Worm (Caenorhabditis elegans) whole organism, early embryonic: Measurements from ENCODE around the gene ZC449.4.

Experiments
- B0310.2 ChIP-seq: sonication (generic microtip); optimal IDR thresholded peaks from 2 replicates; lab custom pipeline; 2016; ENCODE audit warnings: mild to moderate bottlenecking, missing genetic modification characterization, missing compliant biosample characterization
- F13C5.2 ChIP-seq: sonication (generic microtip); optimal IDR thresholded peaks from 2 replicates; lab custom pipeline; 2017; ENCODE audit warnings: mild to moderate bottlenecking, missing genetic modification characterization, inconsistent platforms, missing compliant biosample characterization
- aly-1 ChIP-seq: sonication (generic microtip); optimal IDR thresholded peaks from 2 replicates; lab custom pipeline; 2016; ENCODE audit warnings: missing genetic modification characterization, missing compliant biosample characterization
- ama-1 ChIP-seq: fragments of 150-350 bp; optimal IDR thresholded peaks from 2 replicates; lab custom pipeline; 2014
- ceh-13 ChIP-seq: fragments of 200-800 bp; sonication (Bioruptor generic); optimal IDR thresholded peaks from 2 replicates; lab custom pipeline; 2018; ENCODE audit warnings: mild to moderate bottlenecking, missing genetic modification characterization, missing compliant biosample characterization
- ceh-36 ChIP-seq: sonication (generic microtip); optimal IDR thresholded peaks from 2 replicates; lab custom pipeline; 2016; ENCODE audit warnings: missing genetic modification characterization, inconsistent platforms, missing compliant biosample characterization
- ets-7 ChIP-seq: sonication (generic microtip); optimal IDR thresholded peaks from 2 replicates; lab custom pipeline; 2016; ENCODE audit warnings: missing genotype, missing genetic modification characterization, missing compliant biosample characterization
- flt-1 ChIP-seq: fragments of 200-800 bp; sonication (Bioruptor generic); IDR thresholded peaks from 2 replicates; pipeline ENCODE4 v1.3.6; 2022; ENCODE audit warnings: missing genetic modification characterization, missing compliant biosample characterization
- hmbx-1 ChIP-seq: sonication (generic microtip); optimal IDR thresholded peaks from 2 replicates; lab custom pipeline; 2016; ENCODE audit warnings: mild to moderate bottlenecking, missing genetic modification characterization, missing compliant biosample characterization
- hmg-4 ChIP-seq: fragments of 200-800 bp; sonication (Bioruptor generic); optimal IDR thresholded peaks from 2 replicates; lab custom pipeline; 2018; ENCODE audit warnings: mild to moderate bottlenecking, missing genetic modification characterization, missing compliant biosample characterization
- hnd-1 ChIP-seq: sonication (generic microtip); optimal IDR thresholded peaks from 2 replicates; lab custom pipeline; 2016; ENCODE audit warnings: missing genetic modification characterization, missing compliant biosample characterization
- pes-1 ChIP-seq: fragments of 200-800 bp; sonication (Bioruptor generic); IDR thresholded peaks from 2 replicates; pipeline ENCODE4 v1.3.6; 2022; ENCODE audit warnings: missing genetic modification reagents, missing genetic modification characterization, missing compliant biosample characterization
- scrt-1 ChIP-seq: fragments of 200-800 bp; sonication (Bioruptor generic); IDR thresholded peaks from 2 replicates; pipeline ENCODE4 v1.3.6; 2022; ENCODE audit warnings: missing genetic modification characterization, missing compliant biosample characterization
- sea-1 ChIP-seq: fragments of 200-800 bp; sonication (Bioruptor generic); conservative IDR thresholded peaks from 2 replicates; pipeline ENCODE4 v1.3.6; 2022; ENCODE audit warnings: missing genetic modification characterization, missing compliant biosample characterization
- tbx-11 ChIP-seq: fragments of 200-800 bp; sonication (Bioruptor generic); IDR thresholded peaks from 2 replicates; pipeline ENCODE4 v1.3.6; 2022; ENCODE audit warnings: missing genetic modification characterization, missing compliant biosample characterization
- tbx-37 ChIP-seq: fragments of 200-800 bp; sonication (Bioruptor generic); conservative IDR thresholded peaks from 2 replicates; pipeline ENCODE4 v1.3.6; 2022; ENCODE audit warnings: missing genetic modification reagents, missing genetic modification characterization, missing compliant biosample characterization
- tra-4 ChIP-seq: sonication (generic microtip); optimal IDR thresholded peaks from 2 replicates; lab custom pipeline; 2017; ENCODE audit warnings: missing genetic modification characterization, missing compliant biosample characterization

Gene ZC449.4

ce11 chrX:5006972-5007371, 26.8 kb downstream of the ZC449.4 start:
- TF ChIP-seq hnd-1 (tag; lab: Kevin White, UChicago), result no peak
- TF ChIP-seq tra-4, result no peak
- TF ChIP-seq F13C5.2 (tag; lab: Kevin White, UChicago), result no peak
- TF ChIP-seq tbx-11 (GFP tag; lab: Robert Waterston, UW), result no peak

- TF ChIP-seq tra-4 (no peak), sea-1 (GFP tag; lab: Robert Waterston, UW) (no peak), flt-1 (GFP tag; lab: Robert Waterston, UW) (no peak), scrt-1 (GFP tag; lab: Robert Waterston, UW) (no peak), hmg-4 (GFP tag; lab: Kevin White, UChicago) (no peak), ceh-13 (GFP tag; lab: Kevin White, UChicago) (no peak), tbx-37 (GFP tag; lab: Robert Waterston, UW) (no peak), ets-7 (no peak), ama-1 (lab: Kevin White, UChicago) (no peak), pes-1 (GFP tag; lab: Robert Waterston, UW) (no peak), ceh-36 (tag; lab: Kevin White, UChicago) (no peak)
These were observed 28.8 kb downstream of the ZC449.4 start, which contains the start of gene hsd-2 for ce11 chrX:5004940-5005339. Gene hsd-2, plus strand, starts transcription at chrX:5005240.

ce11 chrX:4998875-4999274, 34.9 kb downstream of the ZC449.4 start, which contains the start of gene set-30:
Gene set-30, plus strand, starts transcription at chrX:4999270.
- TF ChIP-seq hmbx-1 (tag; lab: Kevin White, UChicago) (no peak), hmg-4 (GFP tag; lab: Kevin White, UChicago) (peak; percentile 52)

ce11 chrX:4997548-4998087, 36.1 kb downstream of the ZC449.4 start, which contains the start of gene ZC8.6:
Gene ZC8.6, minus strand, starts transcription at chrX:4997598.
- TF ChIP-seq hmg-4 (GFP tag; lab: Kevin White, UChicago) (peak; percentile 1), scrt-1 (GFP tag; lab: Robert Waterston, UW) (no peak), B0310.2 (no peak), pes-1 (GFP tag; lab: Robert Waterston, UW) (no peak), aly-1 (tag; lab: Kevin White, UChicago) (no peak), ceh-13 (GFP tag; lab: Kevin White, UChicago) (no peak)

- no peak for TF ChIP-seq ceh-13 (GFP tag; lab: Kevin White, UChicago)
- no peak for TF ChIP-seq aly-1 (tag; lab: Kevin White, UChicago)
- TF ChIP-seq tbx-37 (GFP tag; lab: Robert Waterston, UW), result no peak
- TF ChIP-seq B0310.2, result no peak
- TF ChIP-seq hmbx-1 (tag; lab: Kevin White, UChicago), result no peak
- no peak for TF ChIP-seq pes-1 (GFP tag; lab: Robert Waterston, UW)
- TF ChIP-seq hmg-4 (GFP tag; lab: Kevin White, UChicago), result no peak
- no peak for TF ChIP-seq ama-1 (lab: Kevin White, UChicago)
- no peak for TF ChIP-seq hnd-1 (tag; lab: Kevin White, UChicago)
- TF ChIP-seq flt-1 (GFP tag; lab: Robert Waterston, UW), result no peak
- TF ChIP-seq ceh-36 (tag; lab: Kevin White, UChicago), result no peak
- no peak for TF ChIP-seq sea-1 (GFP tag; lab: Robert Waterston, UW)
- TF ChIP-seq tbx-11 (GFP tag; lab: Robert Waterston, UW), result no peak
- TF ChIP-seq tra-4, result no peak
- no peak for TF ChIP-seq F13C5.2 (tag; lab: Kevin White, UChicago)
- TF ChIP-seq scrt-1 (GFP tag; lab: Robert Waterston, UW), result no peak
- TF ChIP-seq ets-7, result no peak
These were observed 41.2 kb downstream of the ZC449.4 start for ce11 chrX:4992523-4992922.

DNA sequence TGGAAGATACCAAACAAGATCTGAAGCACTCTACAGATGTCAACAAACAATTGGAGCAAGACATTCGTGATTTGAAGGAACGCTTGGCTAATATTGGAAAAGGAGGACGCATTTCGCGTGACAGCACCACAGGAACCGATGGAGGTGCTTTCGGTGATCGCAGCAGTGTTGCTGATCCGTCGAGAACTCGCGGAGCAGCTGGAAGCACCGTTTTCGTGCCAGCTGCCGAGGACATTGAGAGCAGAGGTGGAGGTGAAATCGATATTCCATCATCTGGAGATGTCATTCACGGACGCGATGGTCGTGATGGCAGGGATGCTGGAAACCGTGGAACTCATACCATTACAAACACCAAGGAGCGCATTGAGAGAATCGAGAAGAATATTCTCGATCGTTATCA, 46.2 kb downstream of the ZC449.4 start:
- TF ChIP-seq pes-1 (GFP tag; lab: Robert Waterston, UW), result no peak
- TF ChIP-seq F13C5.2 (tag; lab: Kevin White, UChicago), result no peak
- no peak for TF ChIP-seq ceh-13 (GFP tag; lab: Kevin White, UChicago)
- no peak for TF ChIP-seq ceh-36 (tag; lab: Kevin White, UChicago)
- no peak for TF ChIP-seq tra-4
- TF ChIP-seq ama-1 (lab: Kevin White, UChicago), result no peak
- TF ChIP-seq flt-1 (GFP tag; lab: Robert Waterston, UW), result no peak

DNA sequence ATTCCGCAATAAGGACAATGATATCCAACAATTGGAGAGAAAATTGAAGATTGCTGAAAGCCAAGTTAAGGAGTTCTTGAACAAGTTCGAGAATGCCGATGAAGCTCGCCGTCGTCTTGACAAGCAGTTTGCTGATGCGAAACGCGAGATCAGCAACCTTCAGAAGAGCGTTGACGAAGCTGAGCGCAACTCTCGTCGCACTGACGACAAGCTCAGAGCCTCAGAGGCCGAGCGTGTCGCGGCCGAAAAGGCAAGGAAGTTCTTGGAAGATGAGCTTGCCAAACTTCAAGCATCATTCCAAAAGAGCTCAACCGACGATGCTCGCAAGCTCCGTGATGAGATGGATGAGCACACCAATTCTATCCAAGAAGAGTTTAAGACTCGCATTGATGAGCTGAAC, 47.4 kb downstream of the ZC449.4 start:
- no peak for TF ChIP-seq pes-1 (GFP tag; lab: Robert Waterston, UW)
- no peak for TF ChIP-seq F13C5.2 (tag; lab: Kevin White, UChicago)
- no peak for TF ChIP-seq hmbx-1 (tag; lab: Kevin White, UChicago)
- no peak for TF ChIP-seq hnd-1 (tag; lab: Kevin White, UChicago)

ce11 chrX:4982009-4982625, 51.7 kb downstream of the ZC449.4 start:
- TF ChIP-seq ceh-36 (tag; lab: Kevin White, UChicago) (no peak), hnd-1 (tag; lab: Kevin White, UChicago) (no peak), hmg-4 (GFP tag; lab: Kevin White, UChicago) (no peak), aly-1 (tag; lab: Kevin White, UChicago) (no peak), B0310.2 (no peak), tbx-11 (GFP tag; lab: Robert Waterston, UW) (no peak), hmbx-1 (tag; lab: Kevin White, UChicago) (no peak), ets-7 (no peak), pes-1 (GFP tag; lab: Robert Waterston, UW) (no peak), sea-1 (GFP tag; lab: Robert Waterston, UW) (no peak), tra-4 (no peak)
